Worm (Caenorhabditis elegans) whole organism, L1 larva: ENCODE measurements around the gene wrt-1.

Experiments used
- fkh-8 ChIP-seq: sonication (generic microtip); optimal IDR thresholded peaks from 2 replicates; lab custom pipeline; 2016; ENCODE audit warnings: mild to moderate bottlenecking, missing genetic modification characterization, missing compliant biosample characterization
- jun-1 ChIP-seq: fragments of 150-350 bp; optimal IDR thresholded peaks from 2 replicates; lab custom pipeline; 2014; ENCODE audit warnings: missing biosample characterization, missing genetic modification reagents, missing genetic modification characterization
- mab-9 ChIP-seq: fragments of 200-800 bp; sonication (Bioruptor generic); IDR thresholded peaks from 2 replicates; pipeline ENCODE4 v1.3.6; 2022; ENCODE audit warnings: missing genetic modification reagents, missing genetic modification characterization, missing compliant biosample characterization
- nhr-77 ChIP-seq: fragments of 150-350 bp; optimal IDR thresholded peaks from 2 replicates; lab custom pipeline; 2014; ENCODE audit warnings: missing biosample characterization, missing genetic modification characterization
- snpc-4 ChIP-seq: fragments of 150-350 bp; optimal IDR thresholded peaks from 2 replicates; lab custom pipeline; 2014; ENCODE audit warnings: missing biosample characterization, missing genetic modification characterization

- TF ChIP-seq nhr-77 (tag; lab: Kevin White, UChicago) (no peak), snpc-4 (no peak), mab-9 (GFP tag; lab: Robert Waterston, UW) (no peak), fkh-8 (tag; lab: Kevin White, UChicago) (no peak), jun-1 (tag; lab: Kevin White, UChicago) (no peak)
Measured at ce11 chrII:7577412-7577811, 46.6 kb downstream of the wrt-1 start, which contains the start of gene F35D2.6.
